Worm (Caenorhabditis elegans) whole organism, L3 larva: ENCODE results near the gene T22F3.7.
"Not testable (repeated sequence)": the region's sequence is repeated elsewhere in the genome, so short reads cannot be mapped to it uniquely, and the experiment has no call there.

ENCODE experiments used
- R02D3.7 ChIP-seq: fragments of 150-350 bp; optimal IDR thresholded peaks from 2 replicates; lab custom pipeline; 2014; ENCODE audit warnings: missing biosample characterization, missing genetic modification characterization
- ZK546.5 ChIP-seq: sonication (generic microtip); optimal IDR thresholded peaks from 2 replicates; lab custom pipeline; 2017; ENCODE audit warnings: missing biosample characterization, missing genetic modification characterization
- aly-2 ChIP-seq: fragments of 150-350 bp; optimal IDR thresholded peaks from 2 replicates; lab custom pipeline; 2014; ENCODE audit warnings: missing biosample characterization, missing genetic modification characterization
- ama-1 ChIP-seq: fragments of 150-350 bp; optimal IDR thresholded peaks from 2 replicates; lab custom pipeline; 2018
- ceh-16 ChIP-seq: sonication (generic microtip); optimal IDR thresholded peaks from 2 replicates; lab custom pipeline; 2017; ENCODE audit warnings: missing biosample characterization, missing genetic modification characterization
- ceh-28 ChIP-seq: fragments of 150-350 bp; optimal IDR thresholded peaks from 2 replicates; lab custom pipeline; 2014; ENCODE audit warnings: missing biosample characterization, missing genetic modification reagents, missing genetic modification characterization
- egl-27 ChIP-seq: sonication (generic microtip); optimal IDR thresholded peaks from 4 replicates; lab custom pipeline; 2017; ENCODE audit warnings: missing biosample characterization, missing genetic modification reagents, missing genetic modification characterization
- egl-5 ChIP-seq: fragments of 150-350 bp; optimal IDR thresholded peaks from 2 replicates; lab custom pipeline; 2017; ENCODE audit warnings: missing biosample characterization, missing genetic modification reagents, missing genetic modification characterization, inconsistent platforms
- elt-1 ChIP-seq: fragments of 150-350 bp; optimal IDR thresholded peaks from 2 replicates; lab custom pipeline; 2014; ENCODE audit warnings: missing biosample characterization, missing genetic modification characterization
- elt-2 ChIP-seq: sonication (generic microtip); optimal IDR thresholded peaks from 2 replicates; lab custom pipeline; 2016; ENCODE audit warnings: missing genetic modification reagents, mild to moderate bottlenecking, missing genetic modification characterization, missing compliant biosample characterization
- fkh-10 ChIP-seq: sonication (generic microtip); optimal IDR thresholded peaks from 2 replicates; lab custom pipeline; 2017; ENCODE audit warnings: missing biosample characterization, missing genetic modification reagents, missing genetic modification characterization
- fkh-2 ChIP-seq: fragments of 150-350 bp; optimal IDR thresholded peaks from 2 replicates; lab custom pipeline; 2014; ENCODE audit warnings: missing biosample characterization, missing genetic modification reagents, missing genetic modification characterization
- hmg-11 ChIP-seq: sonication (generic microtip); optimal IDR thresholded peaks from 2 replicates; lab custom pipeline; 2016; ENCODE audit warnings: missing genetic modification characterization, missing compliant biosample characterization
- jun-1 ChIP-seq: fragments of 150-350 bp; optimal IDR thresholded peaks from 2 replicates; lab custom pipeline; 2014; ENCODE audit warnings: missing biosample characterization, missing genetic modification reagents, missing genetic modification characterization
- lin-15B ChIP-seq: fragments of 150-350 bp; optimal IDR thresholded peaks from 2 replicates; lab custom pipeline; 2014; ENCODE audit warnings: missing biosample characterization, missing genetic modification characterization
- lin-39 ChIP-seq: fragments of 150-350 bp; optimal IDR thresholded peaks from 2 replicates; lab custom pipeline; 2018; ENCODE audit warnings: missing biosample characterization, missing genetic modification reagents, missing genetic modification characterization
- lsy-12 ChIP-seq: sonication (generic microtip); optimal IDR thresholded peaks from 2 replicates; lab custom pipeline; 2016; ENCODE audit warnings: mild to moderate bottlenecking, missing genetic modification characterization, missing compliant biosample characterization
- mdl-1 ChIP-seq: fragments of 150-350 bp; optimal IDR thresholded peaks from 2 replicates; lab custom pipeline; 2014; ENCODE audit warnings: missing biosample characterization, missing genetic modification characterization
- nfya-1 ChIP-seq: sonication (generic microtip); optimal IDR thresholded peaks from 2 replicates; lab custom pipeline; 2017; ENCODE audit warnings: missing genetic modification characterization, mild to moderate bottlenecking, missing compliant biosample characterization, antibody characterized with exemption, moderate library complexity; ENCODE audit not compliant: insufficient read depth
- nhr-11 ChIP-seq: fragments of 150-350 bp; optimal IDR thresholded peaks from 2 replicates; lab custom pipeline; 2014; ENCODE audit warnings: missing biosample characterization, missing genetic modification characterization
- nhr-12 ChIP-seq: fragments of 150-350 bp; optimal IDR thresholded peaks from 2 replicates; lab custom pipeline; 2014; ENCODE audit warnings: missing biosample characterization, missing genetic modification characterization
- nhr-23 ChIP-seq: fragments of 150-350 bp; optimal IDR thresholded peaks from 2 replicates; lab custom pipeline; 2014; ENCODE audit warnings: missing biosample characterization, missing genetic modification reagents, missing genetic modification characterization
- nhr-237 ChIP-seq: fragments of 150-350 bp; optimal IDR thresholded peaks from 2 replicates; lab custom pipeline; 2014; ENCODE audit warnings: missing biosample characterization, missing genetic modification characterization
- nhr-25 ChIP-seq: sonication (generic microtip); optimal IDR thresholded peaks from 2 replicates; lab custom pipeline; 2017; ENCODE audit warnings: missing biosample characterization, missing genetic modification characterization
- nhr-76 ChIP-seq: fragments of 150-350 bp; sonication (generic microtip); optimal IDR thresholded peaks from 5 replicates; lab custom pipeline; 2014; ENCODE audit warnings: missing biosample characterization, missing genetic modification characterization
- nhr-77 ChIP-seq: fragments of 150-350 bp; optimal IDR thresholded peaks from 2 replicates; lab custom pipeline; 2014; ENCODE audit warnings: missing biosample characterization, missing genetic modification characterization
- pha-4 ChIP-seq: fragments of 150-350 bp; optimal IDR thresholded peaks from 2 replicates; lab custom pipeline; 2014; ENCODE audit warnings: missing biosample characterization, missing genetic modification reagents, missing genetic modification characterization
- pqm-1 ChIP-seq: fragments of 150-350 bp; optimal IDR thresholded peaks from 2 replicates; lab custom pipeline; 2017; ENCODE audit warnings: missing biosample characterization, missing genetic modification characterization, inconsistent platforms
- sea-2 ChIP-seq: fragments of 150-350 bp; sonication (generic microtip); optimal IDR thresholded peaks from 4 replicates; lab custom pipeline; 2014; ENCODE audit warnings: missing biosample characterization, missing genetic modification reagents, missing genetic modification characterization
- snpc-4 ChIP-seq: fragments of 150-350 bp; optimal IDR thresholded peaks from 2 replicates; lab custom pipeline; 2014; ENCODE audit warnings: missing biosample characterization, missing genetic modification characterization
- tbx-2 ChIP-seq: sonication (generic microtip); optimal IDR thresholded peaks from 2 replicates; lab custom pipeline; 2016; ENCODE audit warnings: mild to moderate bottlenecking, missing genetic modification characterization, missing compliant biosample characterization
- unc-39 ChIP-seq: sonication (generic microtip); optimal IDR thresholded peaks from 4 replicates; lab custom pipeline; 2017; ENCODE audit warnings: missing biosample characterization, missing genetic modification characterization
- unc-62 ChIP-seq: fragments of 150-350 bp; sonication (generic microtip); optimal IDR thresholded peaks from 4 replicates; lab custom pipeline; 2014; ENCODE audit warnings: missing biosample characterization, missing genetic modification reagents, missing genetic modification characterization
- zag-1 ChIP-seq: fragments of 150-350 bp; optimal IDR thresholded peaks from 2 replicates; lab custom pipeline; 2014; ENCODE audit warnings: missing biosample characterization, missing genetic modification characterization
- ztf-11 ChIP-seq: fragments of 150-350 bp; optimal IDR thresholded peaks from 2 replicates; lab custom pipeline; 2014; ENCODE audit warnings: missing biosample characterization, missing genetic modification characterization

T22F3.7 gene

ce11 chrV:3631591-3631990, 31.1 kb upstream of the T22F3.7 start, which contains the start of gene F59B1.6:
Gene F59B1.6, minus strand, starts transcription at chrV:3631691.
- no peak for TF ChIP-seq lin-15B (tag; lab: Kevin White, UChicago)
- TF ChIP-seq R02D3.7 (tag; lab: Kevin White, UChicago) = no peak
- no peak for TF ChIP-seq ama-1 (lab: Kevin White, UChicago)
- TF ChIP-seq egl-5 = no peak
- no peak for TF ChIP-seq ceh-16 (tag; lab: Kevin White, UChicago)
- TF ChIP-seq snpc-4 (tag; lab: Kevin White, UChicago) = no peak
- no peak for TF ChIP-seq unc-39 (tag; lab: Kevin White, UChicago)

- TF ChIP-seq ceh-28 (tag; lab: Kevin White, UChicago) (no peak), mdl-1 (tag; lab: Kevin White, UChicago) (no peak), ceh-16 (tag; lab: Kevin White, UChicago) (no peak), nhr-77 (tag; lab: Kevin White, UChicago) (no peak), ZK546.5 (tag; lab: Kevin White, UChicago) (no peak), ztf-11 (tag; lab: Kevin White, UChicago) (no peak), lin-39 (tag; lab: Kevin White, UChicago) (no peak), nhr-25 (tag; lab: Kevin White, UChicago) (no peak), zag-1 (no peak), lsy-12 (tag; lab: Kevin White, UChicago) (no peak), sea-2 (no peak), aly-2 (tag; lab: Kevin White, UChicago) (no peak), fkh-10 (GFP tag; lab: Kevin White, UChicago) (no peak), unc-62 (GFP tag; lab: Kevin White, UChicago) (no peak), jun-1 (no peak), elt-1 (no peak)
Measured at ce11 chrV:3626944-3627343, 26.5 kb upstream of the T22F3.7 start, which contains the start of gene F59B1.4. Gene F59B1.4, minus strand, starts transcription at chrV:3627044.

DNA sequence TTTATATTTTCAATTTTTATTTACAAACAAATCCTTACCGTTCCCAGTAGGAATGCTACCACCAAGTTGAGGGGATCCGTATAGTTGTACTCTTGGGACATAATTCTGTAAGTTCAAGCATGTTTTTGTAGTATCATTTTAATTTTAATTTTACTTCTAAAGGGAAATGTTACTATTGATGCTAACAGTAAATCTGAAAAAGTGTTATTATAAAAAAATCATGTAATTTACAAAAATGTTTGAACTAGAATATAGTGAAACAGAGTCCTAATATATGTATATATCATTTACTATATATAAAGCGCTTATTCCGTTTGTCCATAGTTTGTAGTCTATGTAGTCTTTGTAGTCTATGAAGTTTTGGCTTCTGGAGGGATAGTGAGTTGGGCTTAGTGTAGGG, 20.1 kb upstream of the T22F3.7 start, which contains the start of gene srx-93:
srx-93 (minus strand) TSS at position 101 of the 400 bp plus-strand sequence.
- TF ChIP-seq egl-5; nhr-12; nhr-11 (tag; lab: Kevin White, UChicago): not testable (repeated sequence)

- TF ChIP-seq lin-15B (tag; lab: Kevin White, UChicago) (no peak), nhr-12 (no peak), nhr-76 (no peak), nhr-23 (tag; lab: Kevin White, UChicago) (no peak), mdl-1 (tag; lab: Kevin White, UChicago) (no peak), ztf-11 (tag; lab: Kevin White, UChicago) (no peak), tbx-2 (no peak), nhr-25 (tag; lab: Kevin White, UChicago) (no peak), fkh-2 (no peak), hmg-11 (tag; lab: Kevin White, UChicago) (no peak), elt-2 (tag; lab: Kevin White, UChicago) (no peak), pha-4 (tag; lab: Kevin White, UChicago) (no peak), egl-27 (tag; lab: Kevin White, UChicago) (no peak)
Measured at ce11 chrV:3616844-3617243, 16.4 kb upstream of the T22F3.7 start.

DNA sequence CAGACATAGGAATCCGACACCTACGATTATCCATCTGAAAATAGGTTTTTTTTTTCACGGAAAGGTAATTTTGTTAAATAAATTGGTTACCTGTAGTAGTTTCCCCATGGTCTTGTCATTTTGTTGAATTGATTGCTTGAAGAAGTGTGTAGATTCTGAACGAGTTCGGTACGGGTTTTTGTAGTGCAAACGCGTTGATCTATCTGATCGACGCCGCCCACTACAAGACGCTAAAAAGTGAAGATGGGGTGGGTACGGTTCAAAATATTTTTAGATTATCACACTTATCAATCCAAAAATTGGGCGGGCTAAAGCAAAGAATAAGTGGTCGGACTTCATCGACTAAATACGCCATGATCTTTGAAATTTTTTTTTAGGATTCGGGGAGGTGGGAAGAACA, 13.9 kb upstream of the T22F3.7 start, which contains the start of gene T22F3.11:
T22F3.11 (minus strand) TSS at position 157 of the 400 bp plus-strand sequence.
- no peak for TF ChIP-seq ceh-28 (tag; lab: Kevin White, UChicago)
- no peak for TF ChIP-seq nfya-1 (tag; lab: Kevin White, UChicago)
- no peak for TF ChIP-seq ama-1 (lab: Kevin White, UChicago)
- TF ChIP-seq nhr-77 (tag; lab: Kevin White, UChicago) = no peak
- no peak for TF ChIP-seq elt-2 (tag; lab: Kevin White, UChicago)
- no peak for TF ChIP-seq sea-2
- no peak for TF ChIP-seq elt-1
- no peak for TF ChIP-seq pqm-1 (tag; lab: Kevin White, UChicago)
- no peak for TF ChIP-seq nhr-12
- no peak for TF ChIP-seq egl-27 (tag; lab: Kevin White, UChicago)
- no peak for TF ChIP-seq nhr-237
- no peak for TF ChIP-seq nhr-25 (tag; lab: Kevin White, UChicago)
- no peak for TF ChIP-seq snpc-4 (tag; lab: Kevin White, UChicago)
- no peak for TF ChIP-seq tbx-2
